Worm (Caenorhabditis elegans) whole organism, young adult: ENCODE results near the gene Y62H9A.8.

Source experiments
- B0019.2 ChIP-seq: fragments of 200-800 bp; sonication (Bioruptor generic); conservative IDR thresholded peaks from 2 replicates; pipeline ENCODE4 v1.3.6; 2022; ENCODE audit warnings: missing genetic modification reagents, missing genetic modification characterization, missing compliant biosample characterization
- C17E4.6 ChIP-seq: fragments of 200-800 bp; sonication (Bioruptor generic); IDR thresholded peaks from 2 replicates; pipeline ENCODE4 v1.3.6; 2022; ENCODE audit warnings: missing genetic modification reagents, missing genetic modification characterization, missing compliant biosample characterization
- F33H1.4 ChIP-seq: fragments of 200-800 bp; sonication (Bioruptor generic); IDR thresholded peaks from 2 replicates; pipeline ENCODE4 v1.3.6; 2022; ENCODE audit warnings: missing genetic modification reagents, missing genetic modification characterization, missing compliant biosample characterization
- F39B2.1 ChIP-seq: fragments of 200-800 bp; sonication (Bioruptor generic); IDR thresholded peaks from 2 replicates; pipeline ENCODE4 v1.3.6; 2022; ENCODE audit warnings: missing genetic modification reagents, missing genetic modification characterization, missing compliant biosample characterization
- F52B5.7 ChIP-seq: sonication (generic microtip); optimal IDR thresholded peaks from 2 replicates; lab custom pipeline; 2016; ENCODE audit warnings: mild to moderate bottlenecking, missing genetic modification characterization, missing compliant biosample characterization
- F55B11.4 ChIP-seq: sonication (generic microtip); optimal IDR thresholded peaks from 2 replicates; lab custom pipeline; 2016; ENCODE audit warnings: missing compliant biosample characterization, missing genetic modification characterization, borderline replicate concordance; ENCODE audit not compliant: insufficient read depth
- F57A8.1 ChIP-seq: fragments of 200-800 bp; sonication (Bioruptor generic); optimal IDR thresholded peaks from 2 replicates; lab custom pipeline; 2018; ENCODE audit warnings: mild to moderate bottlenecking, missing genetic modification characterization, moderate library complexity, missing compliant biosample characterization
- Y53G8AR.9 ChIP-seq: fragments of 200-800 bp; sonication (Bioruptor generic); conservative IDR thresholded peaks from 2 replicates; pipeline ENCODE4 v1.3.6; 2022; ENCODE audit warnings: missing genetic modification reagents, missing genetic modification characterization, missing compliant biosample characterization
- Y67H2A.10 ChIP-seq: fragments of 200-800 bp; sonication (Bioruptor generic); conservative IDR thresholded peaks from 2 replicates; pipeline ENCODE4 v1.3.6; 2022; ENCODE audit warnings: missing genetic modification reagents, missing genetic modification characterization, missing compliant biosample characterization
- atf-7 ChIP-seq: sonication (generic microtip); optimal IDR thresholded peaks from 2 replicates; lab custom pipeline; 2017; ENCODE audit warnings: mild to moderate bottlenecking, missing genetic modification characterization, missing compliant biosample characterization
- athp-1 ChIP-seq: sonication (generic microtip); optimal IDR thresholded peaks from 2 replicates; lab custom pipeline; 2017; ENCODE audit warnings: mild to moderate bottlenecking, missing genetic modification characterization, missing compliant biosample characterization
- bed-1 ChIP-seq: fragments of 200-800 bp; sonication (Bioruptor generic); IDR thresholded peaks from 2 replicates; pipeline ENCODE4 v1.3.6; 2022; ENCODE audit warnings: missing genetic modification reagents, missing genetic modification characterization, missing compliant biosample characterization
- cebp-1 ChIP-seq, 2 experiments: fragments of 200-800 bp in 1 of 2; sonication (Bioruptor generic) in 1 of 2; sonication (generic microtip) in 1 of 2; IDR thresholded peaks in 1 of 2; optimal IDR thresholded peaks in 1 of 2; 2 replicates each; pipeline versions ENCODE4 v1.3.6 to Lab custom; 2017 to 2022; ENCODE audit warnings: missing compliant biosample characterization in 2 of 2, missing genetic modification characterization in 2 of 2, mild to moderate bottlenecking in 1 of 2, missing genetic modification reagents in 1 of 2, moderate library complexity in 1 of 2
- cebp-2 ChIP-seq: fragments of 200-800 bp; sonication (Bioruptor generic); IDR thresholded peaks from 2 replicates; pipeline ENCODE4 v1.3.6; 2022; ENCODE audit warnings: missing genetic modification characterization, missing compliant biosample characterization
- ceh-40 ChIP-seq: fragments of 200-800 bp; sonication (Bioruptor generic); IDR thresholded peaks from 2 replicates; pipeline ENCODE4 v1.3.6; 2022; ENCODE audit warnings: missing genetic modification characterization, missing compliant biosample characterization
- ceh-79 ChIP-seq: sonication (generic microtip); optimal IDR thresholded peaks from 2 replicates; lab custom pipeline; 2017; ENCODE audit warnings: mild to moderate bottlenecking, missing genetic modification characterization, missing compliant biosample characterization
- die-1 ChIP-seq: sonication (generic microtip); optimal IDR thresholded peaks from 2 replicates; lab custom pipeline; 2016; ENCODE audit warnings: missing genotype, mild to moderate bottlenecking, missing genetic modification characterization, missing compliant biosample characterization
- dpff-1 ChIP-seq: sonication (generic microtip); optimal IDR thresholded peaks from 2 replicates; lab custom pipeline; 2017; ENCODE audit warnings: mild to moderate bottlenecking, missing genetic modification characterization, missing compliant biosample characterization
- efl-1 ChIP-seq: fragments of 150-350 bp; optimal IDR thresholded peaks from 2 replicates; lab custom pipeline; 2014; ENCODE audit warnings: missing biosample characterization, missing genetic modification reagents, missing genetic modification characterization
- egl-18 ChIP-seq: fragments of 200-800 bp; sonication (Bioruptor generic); IDR thresholded peaks from 2 replicates; pipeline ENCODE4 v1.3.6; 2022; ENCODE audit warnings: missing genetic modification reagents, missing genetic modification characterization, missing compliant biosample characterization
- egl-44 ChIP-seq: fragments of 200-800 bp; sonication (Bioruptor generic); IDR thresholded peaks from 2 replicates; pipeline ENCODE4 v1.3.6; 2022; ENCODE audit warnings: missing genetic modification reagents, missing genetic modification characterization, missing compliant biosample characterization
- egrh-3 ChIP-seq: fragments of 200-800 bp; sonication (Bioruptor generic); IDR thresholded peaks from 2 replicates; pipeline ENCODE4 v1.3.6; 2022; ENCODE audit warnings: missing genetic modification reagents, missing genetic modification characterization, missing compliant biosample characterization
- ets-4 ChIP-seq: fragments of 200-800 bp; sonication (Bioruptor generic); optimal IDR thresholded peaks from 2 replicates; lab custom pipeline; 2018; ENCODE audit warnings: mild to moderate bottlenecking, missing genetic modification characterization, missing compliant biosample characterization
- gei-17 ChIP-seq: fragments of 200-800 bp; sonication (Bioruptor generic); optimal IDR thresholded peaks from 2 replicates; lab custom pipeline; 2018; ENCODE audit warnings: mild to moderate bottlenecking, missing genetic modification characterization, missing compliant biosample characterization
- him-1 ChIP-seq: sonication (generic microtip); optimal IDR thresholded peaks from 2 replicates; lab custom pipeline; 2016; ENCODE audit warnings: missing genotype, missing genetic modification reagents, missing genetic modification characterization, missing compliant biosample characterization
- hmg-1.2 ChIP-seq: fragments of 200-800 bp; sonication (Bioruptor generic); IDR thresholded peaks from 2 replicates; pipeline ENCODE4 v1.3.6; 2022; ENCODE audit warnings: missing genetic modification reagents, missing genetic modification characterization, missing compliant biosample characterization
- lag-1 ChIP-seq: fragments of 200-800 bp; sonication (Bioruptor generic); IDR thresholded peaks from 2 replicates; pipeline ENCODE4 v1.3.6; 2022; ENCODE audit warnings: missing genetic modification reagents, missing genetic modification characterization, missing compliant biosample characterization
- let-607 ChIP-seq, 2 experiments: fragments of 200-800 bp in 1 of 2; sonication (Bioruptor generic) in 1 of 2; sonication (generic microtip) in 1 of 2; optimal IDR thresholded peaks; 2 replicates each; lab custom pipeline; 2016 to 2018; ENCODE audit warnings: mild to moderate bottlenecking in 2 of 2, missing compliant biosample characterization in 2 of 2, missing genetic modification characterization in 2 of 2, moderate library complexity in 2 of 2, missing genotype in 1 of 2
- lin-54 ChIP-seq: fragments of 200-800 bp; sonication (Bioruptor generic); optimal IDR thresholded peaks from 2 replicates; lab custom pipeline; 2018; ENCODE audit warnings: mild to moderate bottlenecking, missing genetic modification characterization, missing compliant biosample characterization
- lsl-1 ChIP-seq: fragments of 200-800 bp; sonication (Bioruptor generic); optimal IDR thresholded peaks from 2 replicates; lab custom pipeline; 2018; ENCODE audit warnings: mild to moderate bottlenecking, missing genetic modification characterization, moderate library complexity, missing compliant biosample characterization
- madf-10 ChIP-seq: sonication (generic microtip); optimal IDR thresholded peaks from 2 replicates; lab custom pipeline; 2016; ENCODE audit warnings: mild to moderate bottlenecking, missing genetic modification characterization, missing compliant biosample characterization
- mcd-1 ChIP-seq: fragments of 200-800 bp; sonication (Bioruptor generic); IDR thresholded peaks from 2 replicates; pipeline ENCODE4 v1.3.6; 2022; ENCODE audit warnings: missing genetic modification reagents, missing genetic modification characterization, missing compliant biosample characterization
- mes-4 ChIP-seq: sonication (generic microtip); optimal IDR thresholded peaks from 2 replicates; lab custom pipeline; 2016; ENCODE audit warnings: missing genotype, missing genetic modification characterization, missing compliant biosample characterization
- mxl-1 ChIP-seq: sonication (generic microtip); optimal IDR thresholded peaks from 2 replicates; lab custom pipeline; 2016; ENCODE audit warnings: missing genetic modification characterization, missing compliant biosample characterization
- nhr-120 ChIP-seq: fragments of 200-800 bp; sonication (Bioruptor generic); IDR thresholded peaks from 2 replicates; pipeline ENCODE4 v1.3.6; 2022; ENCODE audit warnings: missing genetic modification characterization, missing compliant biosample characterization
- pbrm-1 ChIP-seq: fragments of 200-800 bp; sonication (Bioruptor generic); IDR thresholded peaks from 2 replicates; pipeline ENCODE4 v1.3.6; 2022; ENCODE audit warnings: missing genetic modification reagents, missing genetic modification characterization, missing compliant biosample characterization
- rcor-1 ChIP-seq: fragments of 200-800 bp; sonication (Bioruptor generic); IDR thresholded peaks from 2 replicates; pipeline ENCODE4 v1.3.6; 2022; ENCODE audit warnings: missing genetic modification reagents, missing genetic modification characterization, missing compliant biosample characterization
- sdz-38 ChIP-seq: sonication (generic microtip); optimal IDR thresholded peaks from 2 replicates; lab custom pipeline; 2016; ENCODE audit warnings: missing genotype, missing genetic modification characterization, missing compliant biosample characterization
- snpc-1.3 ChIP-seq: sonication (generic microtip); optimal IDR thresholded peaks from 2 replicates; lab custom pipeline; 2017; ENCODE audit warnings: missing genetic modification characterization, mild to moderate bottlenecking, missing compliant biosample characterization, antibody characterized with exemption, moderate library complexity, missing genotype, missing genetic modification reagents; ENCODE audit not compliant: insufficient read depth
- snpc-3.4 ChIP-seq: sonication (generic microtip); optimal IDR thresholded peaks from 2 replicates; lab custom pipeline; 2017; ENCODE audit warnings: missing genetic modification characterization, mild to moderate bottlenecking, missing compliant biosample characterization, antibody characterized with exemption, moderate library complexity, missing genotype, missing genetic modification reagents
- snpc-4 ChIP-seq, 5 experiments: fragments of 150-350 bp in 1 of 5; sonication (generic microtip) in 4 of 5; optimal IDR thresholded peaks; 2 replicates each; lab custom pipeline; 2014 to 2018; ENCODE audit warnings: missing genetic modification characterization in 5 of 5, missing biosample characterization in 3 of 5, antibody characterized with exemption in 2 of 5, mild to moderate bottlenecking in 2 of 5, missing compliant biosample characterization in 2 of 5, missing genotype in 2 of 5, moderate library complexity in 2 of 5, missing genetic modification reagents in 1 of 5
- somi-1 ChIP-seq: fragments of 200-800 bp; sonication (Bioruptor generic); optimal IDR thresholded peaks from 2 replicates; lab custom pipeline; 2018; ENCODE audit warnings: mild to moderate bottlenecking, missing genetic modification characterization, missing compliant biosample characterization
- sptf-2 ChIP-seq: fragments of 200-800 bp; sonication (Bioruptor generic); optimal IDR thresholded peaks from 2 replicates; lab custom pipeline; 2018; ENCODE audit warnings: mild to moderate bottlenecking, missing genetic modification characterization, missing compliant biosample characterization
- unc-130 ChIP-seq: sonication (generic microtip); optimal IDR thresholded peaks from 2 replicates; lab custom pipeline; 2016; ENCODE audit warnings: missing genetic modification reagents, missing genetic modification characterization, missing compliant biosample characterization
- zim-3 ChIP-seq: sonication (generic microtip); optimal IDR thresholded peaks from 2 replicates; lab custom pipeline; 2017; ENCODE audit warnings: mild to moderate bottlenecking, missing genetic modification characterization, moderate library complexity, missing compliant biosample characterization
- ztf-25 ChIP-seq: fragments of 200-800 bp; sonication (Bioruptor generic); IDR thresholded peaks from 2 replicates; pipeline ENCODE4 v1.3.6; 2022; ENCODE audit warnings: missing genetic modification reagents, missing genetic modification characterization, missing compliant biosample characterization
- ztf-28 ChIP-seq: fragments of 200-800 bp; sonication (Bioruptor generic); IDR thresholded peaks from 2 replicates; pipeline ENCODE4 v1.3.6; 2022; ENCODE audit warnings: missing genetic modification reagents, missing genetic modification characterization, missing compliant biosample characterization

Y62H9A.8 gene

DNA sequence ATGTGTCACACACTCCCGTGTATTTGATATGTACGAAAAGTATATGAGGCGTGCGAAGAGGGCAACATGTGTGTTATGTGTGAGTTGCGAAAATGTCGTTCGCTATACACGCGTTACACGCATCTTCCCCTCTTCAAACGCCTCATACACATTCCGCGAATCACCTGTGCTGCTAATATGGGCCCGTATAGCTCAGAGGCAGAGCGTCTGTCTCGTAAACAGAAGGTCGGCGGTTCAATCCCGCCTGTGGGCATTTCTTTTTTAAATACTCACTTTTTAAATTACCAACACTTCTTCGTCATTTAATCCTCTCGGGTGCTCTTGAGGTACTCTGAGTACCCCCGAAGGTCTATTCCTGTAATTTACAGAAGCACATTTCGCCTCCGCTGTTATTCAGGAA, 41.3 kb upstream of the Y62H9A.8 start (continued):
- TF ChIP-seq let-607 (tag; optimal IDR thresholded peaks at IDR 0.05; lab: Kevin White, UChicago) (peak in 1 of 2 experiments; percentile 15), madf-10 (tag; lab: Kevin White, UChicago) (peak; percentile 35), snpc-4 (GFP tag; optimal IDR thresholded peaks at IDR 0.05; lab: Kevin White, UChicago) (peak; percentile 39), snpc-4 (tag; optimal IDR thresholded peaks at IDR 0.05; lab: Kevin White, UChicago) (peak in 2 of 4 experiments; percentile 56 to 70), bed-1 (peak; percentile 56; the same call in 1 of the 2 replicates), dpff-1 (tag; lab: Kevin White, UChicago) (no peak), snpc-3.4 (peak; percentile 62), mcd-1 (GFP tag; lab: Robert Waterston, UW) (no peak), hmg-1.2 (GFP tag; lab: Robert Waterston, UW) (peak; percentile 69), ztf-28 (GFP tag; lab: Robert Waterston, UW) (peak; percentile 71; the same call in 1 of the 2 replicates), mes-4 (tag; lab: Kevin White, UChicago) (peak; percentile 2), die-1 (tag; lab: Kevin White, UChicago) (peak; percentile 84), egl-18 (GFP tag; lab: Robert Waterston, UW) (no peak), efl-1 (no peak), F33H1.4 (no peak), pbrm-1 (peak; percentile 78), lsl-1 (no peak), F57A8.1 (peak; percentile 22), rcor-1 (GFP tag; lab: Robert Waterston, UW) (peak; percentile 27; the same call in 1 of the 2 replicates), somi-1 (peak; percentile 6), Y53G8AR.9 (no peak), F55B11.4 (tag; lab: Kevin White, UChicago) (no peak), gei-17 (no peak), ceh-40 (0 out of 2 replicates have a peak, but pooled peaks have one; percentile 50), F52B5.7 (tag; lab: Kevin White, UChicago) (no peak), C17E4.6 (GFP tag; lab: Robert Waterston, UW) (no peak), athp-1 (tag; lab: Kevin White, UChicago) (peak; percentile 58), ceh-79 (tag; lab: Kevin White, UChicago) (no peak), lag-1 (GFP tag; lab: Robert Waterston, UW) (no peak), F39B2.1 (0 out of 2 replicates have a peak, but pooled peaks have one; percentile 21), nhr-120 (GFP tag; lab: Robert Waterston, UW) (no peak), sptf-2 (GFP tag; lab: Kevin White, UChicago) (peak; percentile 46), cebp-1 (GFP tag; IDR thresholded peaks at IDR 0.05; lab: Robert Waterston, UW) (0 out of 2 replicates have a peak, but pooled peaks have one; percentile 30), cebp-1 (tag; optimal IDR thresholded peaks at IDR 0.05; lab: Kevin White, UChicago) (no peak), cebp-2 (GFP tag; lab: Robert Waterston, UW) (peak; percentile 85), ets-4 (GFP tag; lab: Kevin White, UChicago) (peak; percentile 4), unc-130 (GFP tag; lab: Kevin White, UChicago) (no peak), lin-54 (GFP tag; lab: Kevin White, UChicago) (peak; percentile 52), egl-44 (GFP tag; lab: Robert Waterston, UW) (peak; percentile 78; the same call in 1 of the 2 replicates), zim-3 (tag; lab: Kevin White, UChicago) (peak; percentile 14), atf-7 (tag; lab: Kevin White, UChicago) (peak; percentile 26), Y67H2A.10 (GFP tag; lab: Robert Waterston, UW) (no peak), ztf-25 (peak; percentile 78; the same call in 1 of the 2 replicates), sdz-38 (tag; lab: Kevin White, UChicago) (no peak), snpc-1.3 (tag; lab: Kevin White, UChicago) (peak; percentile 54), mxl-1 (peak; percentile 85), egrh-3 (GFP tag; lab: Robert Waterston, UW) (no peak), B0019.2 (GFP tag; lab: Robert Waterston, UW) (no peak), him-1 (peak; percentile 87)
